Worm (Caenorhabditis elegans) whole organism, early embryonic: ENCODE measurements around the gene srv-24.
"Not testable (repeated sequence)": the region's sequence is repeated elsewhere in the genome, so short reads cannot be mapped to it uniquely, and the experiment has no call there.

Experiments
- F13C5.2 ChIP-seq: sonication (generic microtip); optimal IDR thresholded peaks from 2 replicates; lab custom pipeline; 2017; ENCODE audit warnings: mild to moderate bottlenecking, missing genetic modification characterization, inconsistent platforms, missing compliant biosample characterization
- ama-1 ChIP-seq: fragments of 150-350 bp; optimal IDR thresholded peaks from 2 replicates; lab custom pipeline; 2014
- ceh-13 ChIP-seq: fragments of 200-800 bp; sonication (Bioruptor generic); optimal IDR thresholded peaks from 2 replicates; lab custom pipeline; 2018; ENCODE audit warnings: mild to moderate bottlenecking, missing genetic modification characterization, missing compliant biosample characterization
- ceh-36 ChIP-seq: sonication (generic microtip); optimal IDR thresholded peaks from 2 replicates; lab custom pipeline; 2016; ENCODE audit warnings: missing genetic modification characterization, inconsistent platforms, missing compliant biosample characterization
- flt-1 ChIP-seq: fragments of 200-800 bp; sonication (Bioruptor generic); IDR thresholded peaks from 2 replicates; pipeline ENCODE4 v1.3.6; 2022; ENCODE audit warnings: missing genetic modification characterization, missing compliant biosample characterization
- hmbx-1 ChIP-seq: sonication (generic microtip); optimal IDR thresholded peaks from 2 replicates; lab custom pipeline; 2016; ENCODE audit warnings: mild to moderate bottlenecking, missing genetic modification characterization, missing compliant biosample characterization
- scrt-1 ChIP-seq: fragments of 200-800 bp; sonication (Bioruptor generic); IDR thresholded peaks from 2 replicates; pipeline ENCODE4 v1.3.6; 2022; ENCODE audit warnings: missing genetic modification characterization, missing compliant biosample characterization
- tbx-11 ChIP-seq: fragments of 200-800 bp; sonication (Bioruptor generic); IDR thresholded peaks from 2 replicates; pipeline ENCODE4 v1.3.6; 2022; ENCODE audit warnings: missing genetic modification characterization, missing compliant biosample characterization
- tra-4 ChIP-seq: sonication (generic microtip); optimal IDR thresholded peaks from 2 replicates; lab custom pipeline; 2017; ENCODE audit warnings: missing genetic modification characterization, missing compliant biosample characterization

- not testable (repeated sequence) for TF ChIP-seq ama-1; flt-1 (GFP tag; lab: Robert Waterston, UW); tbx-11 (GFP tag; lab: Robert Waterston, UW); F13C5.2 (tag; lab: Kevin White, UChicago); tra-4 (tag; lab: Kevin White, UChicago); ceh-36 (tag; lab: Kevin White, UChicago); hmbx-1 (tag; lab: Kevin White, UChicago); ceh-13; scrt-1 (GFP tag; lab: Robert Waterston, UW)
Observed at ce11 chrIV:6253000-6253399, 37.6 kb downstream of the srv-24 start, which contains the start of gene T13A10.2.
